Worm (Caenorhabditis elegans): ENCODE data around the gene clec-121.
A peak's percentile ranks its signal among the peaks of the same experiment; 100 is the strongest.

The clec-121 gene

DNA sequence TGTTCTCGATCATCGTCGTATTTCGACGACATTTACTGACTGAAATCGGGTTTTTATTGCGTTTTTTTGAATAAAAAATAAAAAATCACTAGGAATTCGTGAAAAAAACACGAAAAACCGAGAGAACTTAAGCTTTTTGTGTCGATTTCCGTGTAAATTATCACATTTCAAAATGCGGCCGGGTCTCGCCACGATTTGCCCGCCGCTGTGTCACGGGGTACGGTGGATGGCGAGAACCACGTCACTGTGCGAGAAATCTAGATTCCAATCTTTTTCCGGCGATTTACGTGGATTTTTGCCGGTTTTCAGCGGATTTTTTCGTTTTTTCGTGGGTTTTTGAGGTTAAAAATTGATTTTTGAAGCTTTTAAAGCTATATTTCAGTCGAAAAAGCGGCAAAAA is 25.2 kb upstream of the clec-121 start, which contains the start of gene Y25C1A.8:
TSS of gene Y25C1A.8 (minus strand) at position 45 of the 400 bp plus-strand sequence.
- TF ChIP-seq blmp-1 (tag; optimal IDR thresholded peaks at IDR 0.05) (no peak), mep-1 (tag; optimal IDR thresholded peaks at IDR 0.05) (peak; percentile 49), ham-2 (GFP tag; optimal IDR thresholded peaks at IDR 0.05) (peak; percentile 7), lin-32 (GFP tag; optimal IDR thresholded peaks at IDR 0.05) (no peak), ceh-43 (GFP tag; optimal IDR thresholded peaks at IDR 0.05) (peak; percentile 44), elt-3 (tag; optimal IDR thresholded peaks at IDR 0.05) (no peak), snpc-4 (tag; optimal IDR thresholded peaks at IDR 0.05) (no peak), pha-4 (tag; optimal IDR thresholded peaks at IDR 0.05) (peak; percentile 78), lin-13 (tag; optimal IDR thresholded peaks at IDR 0.05) (peak; percentile 70), nhr-237 (tag; optimal IDR thresholded peaks at IDR 0.05) (peak; percentile 26), flh-1 (GFP tag; optimal IDR thresholded peaks at IDR 0.05) (no peak), ceh-83 (GFP tag; optimal IDR thresholded peaks at IDR 0.05) (peak; percentile 68), bed-3 (GFP tag; optimal IDR thresholded peaks at IDR 0.05) (peak; percentile 59), drap-1 (GFP tag; optimal IDR thresholded peaks at IDR 0.05) (peak; percentile 68), sptf-1 (tag; optimal IDR thresholded peaks at IDR 0.05) (peak; percentile 70), unc-120 (tag; optimal IDR thresholded peaks at IDR 0.05; ENCODE audit: poor library complexity, severe bottlenecking) (peak; percentile 10), lsy-2 (tag; optimal IDR thresholded peaks at IDR 0.05) (peak; percentile 99), tbx-8 (GFP tag; optimal IDR thresholded peaks at IDR 0.05) (peak; percentile 20), nhr-2 (tag; optimal IDR thresholded peaks at IDR 0.05) (no peak), elt-1 (tag; optimal IDR thresholded peaks at IDR 0.05; ENCODE audit: borderline replicate concordance, insufficient read depth) (peak; percentile 31), unc-62 (GFP tag; optimal IDR thresholded peaks at IDR 0.05) (peak; percentile 30), mls-2 (tag; optimal IDR thresholded peaks at IDR 0.05) (peak; percentile 44), ces-1 (GFP tag; optimal IDR thresholded peaks at IDR 0.05) (peak; percentile 76)

DNA sequence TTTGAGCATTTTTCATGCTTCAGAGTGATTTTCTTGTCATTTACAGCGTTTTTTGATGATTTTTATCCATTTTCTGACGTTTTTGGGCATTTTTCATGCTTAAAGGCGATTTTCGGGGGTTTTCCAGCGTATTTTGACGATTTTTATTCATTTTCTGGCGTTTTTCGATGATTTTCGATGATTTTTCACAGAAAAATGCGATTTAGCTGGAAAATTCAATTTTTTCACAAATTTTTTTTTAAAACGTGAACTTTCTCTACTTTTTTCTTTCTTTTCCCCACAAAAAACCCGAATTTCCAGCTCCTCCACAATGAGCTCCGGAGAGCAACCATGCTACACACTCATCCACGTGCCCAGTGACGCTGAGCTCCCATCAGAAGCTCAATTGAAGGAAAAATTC is 23.6 kb upstream of the clec-121 start, which contains the start of gene copb-1:
TSS of gene copb-1 (plus strand) at position 301 of the 400 bp plus-strand sequence.
- TF ChIP-seq mls-2 (tag; optimal IDR thresholded peaks at IDR 0.05) (no peak), cnd-1 (tag; optimal IDR thresholded peaks at IDR 0.05) (no peak), ceh-83 (GFP tag; optimal IDR thresholded peaks at IDR 0.05) (no peak), lsy-2 (tag; optimal IDR thresholded peaks at IDR 0.05) (no peak), mep-1 (tag; optimal IDR thresholded peaks at IDR 0.05) (no peak), ceh-39 (tag; optimal IDR thresholded peaks at IDR 0.05) (no peak), mab-5 (tag; optimal IDR thresholded peaks at IDR 0.05) (no peak), snpc-4 (tag; optimal IDR thresholded peaks at IDR 0.05) (no peak)

DNA sequence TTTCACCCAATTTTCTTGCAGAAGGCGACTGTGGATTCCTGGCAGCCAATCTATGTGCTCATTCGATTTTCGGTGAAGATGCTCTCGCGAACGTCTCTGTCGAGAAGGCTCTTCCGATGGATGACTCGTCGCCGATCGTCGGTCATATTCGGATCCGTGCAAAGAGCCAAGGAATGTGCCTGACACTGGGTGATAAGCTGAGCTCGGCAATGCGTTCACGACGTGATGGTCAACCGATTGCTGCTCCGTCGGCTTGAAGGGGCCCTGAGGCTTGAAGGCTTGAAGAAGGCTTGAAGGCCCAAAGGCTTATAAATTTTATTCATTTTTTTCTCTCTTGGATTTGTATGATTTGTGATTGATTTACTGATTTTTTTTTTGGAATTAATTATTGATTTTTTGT is 15.0 kb upstream of the clec-121 start:
- TF ChIP-seq drap-1 (GFP tag; optimal IDR thresholded peaks at IDR 0.05) = no peak
- TF ChIP-seq lin-32 (GFP tag; optimal IDR thresholded peaks at IDR 0.05) = no peak
- TF ChIP-seq mep-1 (tag; optimal IDR thresholded peaks at IDR 0.05) = no peak
- no peak for TF ChIP-seq nhr-28 (tag; optimal IDR thresholded peaks at IDR 0.05)
- no peak for TF ChIP-seq ham-2 (GFP tag; optimal IDR thresholded peaks at IDR 0.05)
- no peak for TF ChIP-seq lsy-2 (tag; optimal IDR thresholded peaks at IDR 0.05)
- TF ChIP-seq blmp-1 (tag; optimal IDR thresholded peaks at IDR 0.05) = no peak
- no peak for TF ChIP-seq unc-39 (tag; optimal IDR thresholded peaks at IDR 0.05)
- no peak for TF ChIP-seq ztf-11 (tag; optimal IDR thresholded peaks at IDR 0.05)
- no peak for TF ChIP-seq nhr-237 (tag; optimal IDR thresholded peaks at IDR 0.05)
- TF ChIP-seq unc-120 (tag; optimal IDR thresholded peaks at IDR 0.05; ENCODE audit: poor library complexity, severe bottlenecking) = no peak
- TF ChIP-seq sptf-1 (tag; optimal IDR thresholded peaks at IDR 0.05) = no peak
- TF ChIP-seq tbx-8 (GFP tag; optimal IDR thresholded peaks at IDR 0.05) = no peak
- TF ChIP-seq nhr-2 (tag; optimal IDR thresholded peaks at IDR 0.05) = no peak

DNA sequence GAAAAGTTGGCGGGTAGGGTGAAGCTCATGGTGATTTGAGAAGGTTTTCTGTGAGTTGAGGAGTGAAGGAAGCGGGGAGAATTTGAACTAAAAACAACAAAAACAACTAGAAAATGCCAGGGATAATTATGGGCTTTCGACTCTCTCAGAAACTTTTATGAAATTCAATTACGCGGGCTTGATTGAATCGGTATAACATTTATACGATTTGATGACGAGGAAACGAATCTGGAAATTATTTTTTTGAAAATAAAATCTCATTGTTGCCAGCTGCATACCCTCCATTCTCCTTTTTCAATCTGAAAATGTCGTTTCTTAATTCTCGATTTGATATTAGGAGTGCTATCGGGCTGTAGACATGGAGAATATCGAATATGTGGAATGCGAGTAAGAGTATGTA is 10.8 kb upstream of the clec-121 start, which contains the start of gene srg-21:
TSS of gene srg-21 (minus strand) at position 101 of the 400 bp plus-strand sequence.
- TF ChIP-seq mls-2 (tag; optimal IDR thresholded peaks at IDR 0.05) (no peak), unc-39 (tag; optimal IDR thresholded peaks at IDR 0.05) (no peak), ham-2 (GFP tag; optimal IDR thresholded peaks at IDR 0.05) (no peak), lin-32 (GFP tag; optimal IDR thresholded peaks at IDR 0.05) (no peak)

DNA sequence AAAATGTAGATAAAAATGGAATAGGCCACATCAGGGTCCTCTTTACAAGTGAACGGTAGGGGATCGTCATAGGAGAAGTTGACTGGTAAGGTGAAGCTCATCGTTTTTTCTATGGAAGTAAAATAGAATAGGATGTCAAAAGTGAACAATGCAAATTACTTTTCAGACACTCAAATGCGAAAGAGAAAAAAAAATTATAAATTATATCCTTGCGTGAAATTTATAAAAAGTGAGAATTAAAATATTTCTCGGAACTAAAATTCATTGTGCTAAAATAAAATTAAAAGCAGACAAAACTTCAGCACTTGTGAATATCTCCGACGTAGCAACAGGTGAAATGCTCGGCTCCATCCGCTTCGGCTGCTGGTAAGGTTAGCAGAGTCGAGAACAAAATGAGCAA is 8.8 kb upstream of the clec-121 start, which contains the start of gene srg-22:
TSS of gene srg-22 (minus strand) at position 101 of the 400 bp plus-strand sequence.
- TF ChIP-seq ceh-83 (GFP tag; optimal IDR thresholded peaks at IDR 0.05) (no peak), zip-8 (tag; optimal IDR thresholded peaks at IDR 0.05) (no peak), lsy-2 (tag; optimal IDR thresholded peaks at IDR 0.05) (no peak), elt-1 (tag; optimal IDR thresholded peaks at IDR 0.05; ENCODE audit: borderline replicate concordance, insufficient read depth) (no peak), bed-3 (GFP tag; optimal IDR thresholded peaks at IDR 0.05) (no peak), pha-4 (tag; optimal IDR thresholded peaks at IDR 0.05) (no peak), unc-62 (GFP tag; optimal IDR thresholded peaks at IDR 0.05) (no peak), sptf-1 (tag; optimal IDR thresholded peaks at IDR 0.05) (no peak), lin-13 (tag; optimal IDR thresholded peaks at IDR 0.05) (no peak), nhr-12 (tag; optimal IDR thresholded peaks at IDR 0.05) (no peak), hlh-1 (tag; optimal IDR thresholded peaks at IDR 0.05) (no peak), nhr-28 (tag; optimal IDR thresholded peaks at IDR 0.05) (no peak), lin-32 (GFP tag; optimal IDR thresholded peaks at IDR 0.05) (no peak), nhr-237 (tag; optimal IDR thresholded peaks at IDR 0.05) (no peak), sem-2 (GFP tag; optimal IDR thresholded peaks at IDR 0.05) (no peak), snpc-4 (tag; optimal IDR thresholded peaks at IDR 0.05) (no peak), ceh-39 (tag; optimal IDR thresholded peaks at IDR 0.05) (no peak), ztf-11 (tag; optimal IDR thresholded peaks at IDR 0.05) (no peak), ceh-43 (GFP tag; optimal IDR thresholded peaks at IDR 0.05) (no peak)

Data from whole organism, mixed stage, embryonic.